Worm (Caenorhabditis elegans) whole organism, L4 larva: ENCODE results near the gene vnut-1.

Experiments used
- ceh-82 ChIP-seq: sonication (generic microtip); optimal IDR thresholded peaks from 2 replicates; lab custom pipeline; 2017; ENCODE audit warnings: missing biosample characterization, missing genetic modification characterization
- daf-19 ChIP-seq: fragments of 200-800 bp; sonication (Bioruptor generic); conservative IDR thresholded peaks from 2 replicates; pipeline ENCODE4 v1.3.6; 2022; ENCODE audit warnings: missing genetic modification characterization, missing compliant biosample characterization
- dmd-6 ChIP-seq: fragments of 200-800 bp; sonication (Bioruptor generic); IDR thresholded peaks from 2 replicates; pipeline ENCODE4 v1.3.6; 2022; ENCODE audit warnings: missing genetic modification reagents, missing genetic modification characterization, missing compliant biosample characterization
- dve-1 ChIP-seq: sonication (generic microtip); optimal IDR thresholded peaks from 2 replicates; lab custom pipeline; 2017; ENCODE audit warnings: antibody characterized with exemption, mild to moderate bottlenecking, missing genetic modification characterization, missing compliant biosample characterization; ENCODE audit not compliant: insufficient read depth
- lin-29 ChIP-seq: fragments of 200-800 bp; sonication (Bioruptor generic); IDR thresholded peaks from 2 replicates; pipeline ENCODE4 v1.3.6; 2022; ENCODE audit warnings: missing genetic modification reagents, missing genetic modification characterization, missing compliant biosample characterization
- lin-39 ChIP-seq: fragments of 150-350 bp; optimal IDR thresholded peaks from 2 replicates; lab custom pipeline; 2014; ENCODE audit warnings: missing biosample characterization, missing genetic modification reagents, missing genetic modification characterization
- lsy-2 ChIP-seq, 2 experiments: fragments of 150-350 bp in 1 of 2; sonication (generic microtip) in 1 of 2; optimal IDR thresholded peaks; 2 replicates each; lab custom pipeline; 2014 to 2017; ENCODE audit warnings: missing biosample characterization in 2 of 2, missing genetic modification characterization in 2 of 2
- saeg-2 ChIP-seq: fragments of 200-800 bp; sonication (Bioruptor generic); IDR thresholded peaks from 2 replicates; pipeline ENCODE4 v1.3.6; 2022; ENCODE audit warnings: missing genetic modification reagents, missing genetic modification characterization, missing compliant biosample characterization
- snpc-1.2 ChIP-seq: fragments of 200-800 bp; sonication (Bioruptor generic); IDR thresholded peaks from 2 replicates; pipeline ENCODE4 v1.3.6; 2022; ENCODE audit warnings: missing genetic modification reagents, missing genetic modification characterization, missing compliant biosample characterization
- snpc-4 ChIP-seq: fragments of 150-350 bp; optimal IDR thresholded peaks from 2 replicates; lab custom pipeline; 2014; ENCODE audit warnings: missing biosample characterization, missing genetic modification characterization
- unc-62 ChIP-seq, 3 experiments: fragments of 150-350 bp in 1 of 3; sonication (generic microtip); optimal IDR thresholded peaks in 2 of 3; peaks in 1 of 3; 1 replicate in 1 of 3; 2 replicates in 2 of 3; lab custom pipeline; 2014 to 2017; ENCODE audit warnings: missing biosample characterization in 3 of 3, missing genetic modification characterization in 3 of 3, missing genetic modification reagents in 3 of 3, missing genotype in 1 of 3

DNA sequence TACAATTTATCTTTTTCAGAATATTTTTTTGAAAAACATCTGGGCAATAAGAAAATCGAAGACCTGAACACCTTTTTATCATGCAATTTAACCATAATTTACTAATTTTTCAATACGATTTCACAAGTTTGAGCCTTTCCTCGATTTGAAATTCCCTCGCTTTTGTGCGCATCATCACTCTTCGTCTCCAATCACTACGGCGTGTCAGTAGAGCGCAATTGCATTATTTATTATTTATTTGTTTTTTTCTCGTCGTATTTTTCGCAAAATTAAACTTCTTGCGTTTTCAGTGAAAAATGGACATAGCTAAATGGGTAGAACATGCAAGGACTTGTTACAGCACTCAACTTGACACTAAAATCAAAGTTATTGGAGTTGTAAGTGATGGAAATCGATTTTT lies 48.5 kb upstream of the vnut-1 start, which contains the start of gene smg-8:
- TF ChIP-seq ceh-82 (no peak), saeg-2 (GFP tag; lab: Robert Waterston, UW) (no peak), lin-29 (GFP tag; lab: Robert Waterston, UW) (no peak), dve-1 (peak; percentile 53), unc-62 (GFP tag; optimal IDR thresholded peaks at IDR 0.05 in 1 of 2; lab: Kevin White, UChicago) (peak in 1 of 2 experiments; percentile 59), unc-62 (tag; optimal IDR thresholded peaks at IDR 0.05; lab: Kevin White, UChicago) (no peak), lsy-2 (tag; optimal IDR thresholded peaks at IDR 0.05; lab: Kevin White, UChicago) (peak; percentile 7 to 85), snpc-4 (tag; lab: Kevin White, UChicago) (no peak), daf-19 (GFP tag; lab: Robert Waterston, UW) (no peak), snpc-1.2 (GFP tag; lab: Robert Waterston, UW) (no peak), lin-39 (no peak), dmd-6 (no peak)
